Fruit fly (Drosophila melanogaster): Measurements from ENCODE around the gene cas.
A peak's percentile ranks its signal among the peaks of the same experiment; 100 is the strongest.

dm6 chr3R:5670660-5671264 lies 45.8 kb downstream of the cas start:
- no peak for TF ChIP-seq CG3163 (GFP tag; optimal IDR thresholded peaks at IDR 0.05)
- TF ChIP-seq CG6854 (GFP tag; optimal IDR thresholded peaks at IDR 0.05): no peak
- TF ChIP-seq BEAF-32 (GFP tag; optimal IDR thresholded peaks at IDR 0.05): no peak
- no peak for TF ChIP-seq Gug (GFP tag; IDR thresholded peaks at IDR 0.05)
- no peak for TF ChIP-seq CG30020 (tag; optimal IDR thresholded peaks at IDR 0.05)
- TF ChIP-seq psq (GFP tag; optimal IDR thresholded peaks at IDR 0.05): peak; percentile 25

Measured in whole organism, embryonic.